Fruit fly (Drosophila melanogaster): ENCODE results near the gene CG10510.

The CG10510 gene

dm6 chr3L:21252932-21253760 is 43.3 kb upstream of the CG10510 start:
- TF ChIP-seq br (GFP tag; optimal IDR thresholded peaks at IDR 0.05) (no peak), brk (GFP tag; optimal IDR thresholded peaks at IDR 0.05) (no peak), Dif (GFP tag; optimal IDR thresholded peaks at IDR 0.05; ENCODE audit: partially characterized antibody) (peak; percentile 2), h (GFP tag; optimal IDR thresholded peaks at IDR 0.05) (peak; percentile 31), dsf (GFP tag; optimal IDR thresholded peaks at IDR 0.05; ENCODE audit: borderline replicate concordance) (no peak), fru (GFP tag; optimal IDR thresholded peaks at IDR 0.05) (no peak), rgr (GFP tag; optimal IDR thresholded peaks at IDR 0.05) (no peak), N (GFP tag; optimal IDR thresholded peaks at IDR 0.05) (no peak), tai (GFP tag; optimal IDR thresholded peaks at IDR 0.05) (no peak), GATAd (GFP tag; optimal IDR thresholded peaks at IDR 0.05) (no peak), Dfd (GFP tag; optimal IDR thresholded peaks at IDR 0.05) (no peak), foxo (GFP tag; optimal IDR thresholded peaks at IDR 0.05) (peak in 1 of 2 experiments; percentile 42), Jra (GFP tag; optimal IDR thresholded peaks at IDR 0.05) (no peak), Abd-B (GFP tag; optimal IDR thresholded peaks at IDR 0.05) (no peak), Vsx2 (GFP tag; optimal IDR thresholded peaks at IDR 0.05; ENCODE audit: partially characterized antibody) (peak; percentile 12), CG9705 (GFP tag; optimal IDR thresholded peaks at IDR 0.05) (no peak), Sp1 (GFP tag; optimal IDR thresholded peaks at IDR 0.05) (peak; percentile 36), lola (GFP tag; optimal IDR thresholded peaks at IDR 0.05) (no peak), dmrt93B (GFP tag; optimal IDR thresholded peaks at IDR 0.05) (no peak), Rel (GFP tag; optimal IDR thresholded peaks at IDR 0.05) (no peak), Rel (tag; optimal IDR thresholded peaks at IDR 0.05) (peak; percentile 87), pan (optimal IDR thresholded peaks at IDR 0.05) (no peak), ey (GFP tag; optimal IDR thresholded peaks at IDR 0.05) (no peak), Hnf4 (GFP tag; optimal IDR thresholded peaks at IDR 0.05) (no peak), CG32264 (GFP tag; optimal IDR thresholded peaks at IDR 0.05) (no peak), sage (GFP tag; optimal IDR thresholded peaks at IDR 0.05) (no peak), HLH106 (tag; optimal IDR thresholded peaks at IDR 0.05) (peak; percentile 43), sv (GFP tag; optimal IDR thresholded peaks at IDR 0.05) (no peak), OdsH (GFP tag; optimal IDR thresholded peaks at IDR 0.05) (peak; percentile 10), woc (GFP tag; optimal IDR thresholded peaks at IDR 0.05) (peak; percentile 48), Mio (GFP tag; optimal IDR thresholded peaks at IDR 0.05) (no peak), jim (GFP tag; optimal IDR thresholded peaks at IDR 0.05) (no peak), usp (GFP tag; optimal IDR thresholded peaks at IDR 0.05) (no peak), Myc (optimal IDR thresholded peaks at IDR 0.05) (no peak), Hr83 (GFP tag; optimal IDR thresholded peaks at IDR 0.05; ENCODE audit: poor library complexity, severe bottlenecking) (no peak), psq (GFP tag; optimal IDR thresholded peaks at IDR 0.05) (no peak), CrebA (GFP tag; optimal IDR thresholded peaks at IDR 0.05; ENCODE audit: borderline replicate concordance) (no peak), Hr78 (GFP tag; optimal IDR thresholded peaks at IDR 0.05) (no peak), dl (GFP tag; optimal IDR thresholded peaks at IDR 0.05; ENCODE audit: insufficient read depth in 1 of 2, partially characterized antibody in 2 of 2) (peak in 1 of 2 experiments; percentile 59)

dm6 chr3L:21252525-21252924 is 42.6 kb upstream of the CG10510 start:
- TF ChIP-seq N (GFP tag; optimal IDR thresholded peaks at IDR 0.05) (no peak), Hnf4 (GFP tag; optimal IDR thresholded peaks at IDR 0.05) (peak; percentile 44), Myc (optimal IDR thresholded peaks at IDR 0.05) (no peak), GATAd (GFP tag; optimal IDR thresholded peaks at IDR 0.05) (no peak), HLH106 (tag; optimal IDR thresholded peaks at IDR 0.05) (no peak), Dif (GFP tag; optimal IDR thresholded peaks at IDR 0.05; ENCODE audit: partially characterized antibody) (peak; percentile 88), rgr (GFP tag; optimal IDR thresholded peaks at IDR 0.05) (no peak), foxo (GFP tag; optimal IDR thresholded peaks at IDR 0.05) (no peak), Dfd (GFP tag; optimal IDR thresholded peaks at IDR 0.05) (peak; percentile 47), h (GFP tag; optimal IDR thresholded peaks at IDR 0.05) (no peak), Vsx2 (GFP tag; optimal IDR thresholded peaks at IDR 0.05; ENCODE audit: partially characterized antibody) (peak; percentile 31), OdsH (GFP tag; optimal IDR thresholded peaks at IDR 0.05) (no peak), sage (GFP tag; optimal IDR thresholded peaks at IDR 0.05) (no peak), CG9705 (GFP tag; optimal IDR thresholded peaks at IDR 0.05) (peak; percentile 10), Hr83 (GFP tag; optimal IDR thresholded peaks at IDR 0.05; ENCODE audit: poor library complexity, severe bottlenecking) (no peak), Rel (GFP tag; optimal IDR thresholded peaks at IDR 0.05) (peak; percentile 24), Rel (tag; optimal IDR thresholded peaks at IDR 0.05) (no peak), Jra (GFP tag; optimal IDR thresholded peaks at IDR 0.05) (no peak), ey (GFP tag; optimal IDR thresholded peaks at IDR 0.05) (no peak), CrebA (GFP tag; optimal IDR thresholded peaks at IDR 0.05; ENCODE audit: borderline replicate concordance) (no peak), CG32264 (GFP tag; optimal IDR thresholded peaks at IDR 0.05) (no peak), Mio (GFP tag; optimal IDR thresholded peaks at IDR 0.05) (no peak), brk (GFP tag; optimal IDR thresholded peaks at IDR 0.05) (no peak), fru (GFP tag; optimal IDR thresholded peaks at IDR 0.05) (peak; percentile 19), Abd-B (GFP tag; optimal IDR thresholded peaks at IDR 0.05) (no peak), dl (GFP tag; optimal IDR thresholded peaks at IDR 0.05; ENCODE audit: insufficient read depth in 1 of 2, partially characterized antibody in 2 of 2) (peak in 1 of 2 experiments; percentile 43), jim (GFP tag; optimal IDR thresholded peaks at IDR 0.05) (peak; percentile 5), tai (GFP tag; optimal IDR thresholded peaks at IDR 0.05) (no peak), psq (GFP tag; optimal IDR thresholded peaks at IDR 0.05) (peak; percentile 12), br (GFP tag; optimal IDR thresholded peaks at IDR 0.05) (peak; percentile 57), woc (GFP tag; optimal IDR thresholded peaks at IDR 0.05) (peak; percentile 77)

Measured in whole organism, wandering third instar larva.